Worm (Caenorhabditis elegans) whole organism, L4 larva: Measurements from ENCODE around the gene mam-7.

ENCODE experiments used
- Y105C5A.15 ChIP-seq: fragments of 200-800 bp; sonication (Bioruptor generic); IDR thresholded peaks from 2 replicates; pipeline ENCODE4 v1.3.6; 2022; ENCODE audit warnings: missing genetic modification characterization, missing compliant biosample characterization
- dmd-8 ChIP-seq: fragments of 200-800 bp; sonication (Bioruptor generic); IDR thresholded peaks from 2 replicates; pipeline ENCODE4 v1.3.6; 2022; ENCODE audit warnings: missing genetic modification characterization, missing compliant biosample characterization
- lin-29 ChIP-seq: fragments of 200-800 bp; sonication (Bioruptor generic); IDR thresholded peaks from 2 replicates; pipeline ENCODE4 v1.3.6; 2022; ENCODE audit warnings: missing genetic modification reagents, missing genetic modification characterization, missing compliant biosample characterization
- unc-130 ChIP-seq: sonication (generic microtip); optimal IDR thresholded peaks from 2 replicates; lab custom pipeline; 2016; ENCODE audit warnings: missing genetic modification reagents, missing genetic modification characterization, missing compliant biosample characterization
- unc-39 ChIP-seq: sonication (generic microtip); optimal IDR thresholded peaks from 2 replicates; lab custom pipeline; 2017; ENCODE audit warnings: missing biosample characterization, missing genetic modification characterization

DNA sequence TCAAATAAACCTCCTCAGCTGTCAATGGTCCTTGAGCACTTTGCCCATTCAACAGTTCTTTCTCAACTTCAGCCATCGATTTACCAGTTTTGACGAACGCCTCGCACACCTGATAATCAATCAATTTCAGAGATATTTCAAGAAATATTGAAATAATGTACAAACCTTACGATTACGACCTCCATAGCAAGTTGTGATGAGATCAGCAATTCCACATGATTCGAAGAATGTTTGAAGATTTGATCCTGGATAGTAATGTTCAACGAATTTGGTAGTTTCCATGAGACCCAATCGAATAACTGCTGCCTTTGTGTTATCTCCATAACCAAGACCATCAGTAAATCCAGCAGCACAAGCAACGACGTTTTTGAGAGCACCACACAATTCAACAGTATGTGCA lies 38.0 kb upstream of the mam-7 start:
- TF ChIP-seq unc-39 (no peak), Y105C5A.15 (GFP tag; lab: Robert Waterston, UW) (no peak), lin-29 (GFP tag; lab: Robert Waterston, UW) (no peak), dmd-8 (GFP tag; lab: Robert Waterston, UW) (no peak), unc-130 (GFP tag; lab: Kevin White, UChicago) (no peak)
